Worm (Caenorhabditis elegans) whole organism, L1 larva: ENCODE results near the gene F09G8.7.

Experiments used
- ama-1 ChIP-seq: fragments of 150-350 bp; optimal IDR thresholded peaks from 2 replicates; lab custom pipeline; 2014
- blmp-1 ChIP-seq: fragments of 150-350 bp; optimal IDR thresholded peaks from 2 replicates; lab custom pipeline; 2014; ENCODE audit warnings: missing biosample characterization, missing genetic modification characterization
- ceh-63 ChIP-seq: fragments of 200-800 bp; sonication (Bioruptor generic); optimal IDR thresholded peaks from 2 replicates; lab custom pipeline; 2018; ENCODE audit warnings: mild to moderate bottlenecking, missing genetic modification characterization, missing compliant biosample characterization
- ceh-8 ChIP-seq: fragments of 200-800 bp; sonication (Bioruptor generic); optimal IDR thresholded peaks from 2 replicates; lab custom pipeline; 2018; ENCODE audit warnings: mild to moderate bottlenecking, missing genetic modification characterization, moderate library complexity, missing compliant biosample characterization
- ceh-82 ChIP-seq, 3 experiments: fragments of 150-350 bp in 1 of 3; sonication (generic microtip) in 2 of 3; optimal IDR thresholded peaks; 2 replicates each; lab custom pipeline; 2014 to 2017; ENCODE audit warnings: missing biosample characterization in 3 of 3, missing genetic modification characterization in 3 of 3
- dsc-1 ChIP-seq: sonication (generic microtip); optimal IDR thresholded peaks from 2 replicates; lab custom pipeline; 2016; ENCODE audit warnings: mild to moderate bottlenecking, missing genetic modification characterization, missing compliant biosample characterization
- efl-1 ChIP-seq, 4 experiments: fragments of 150-350 bp; optimal IDR thresholded peaks in 3 of 4; peaks in 1 of 4; 1 replicate in 1 of 4; 2 replicates in 3 of 4; lab custom pipeline; 2014; ENCODE audit warnings: missing biosample characterization in 2 of 4, missing genetic modification characterization in 2 of 4, missing genetic modification reagents in 2 of 4
- efl-3 ChIP-seq: fragments of 200-800 bp; sonication (Bioruptor generic); optimal IDR thresholded peaks from 2 replicates; lab custom pipeline; 2018; ENCODE audit warnings: mild to moderate bottlenecking, missing genetic modification characterization, missing compliant biosample characterization
- elt-2 ChIP-seq: sonication (generic microtip); optimal IDR thresholded peaks from 2 replicates; lab custom pipeline; 2016; ENCODE audit warnings: missing genetic modification characterization, mild to moderate bottlenecking, inconsistent platforms, missing compliant biosample characterization, missing genetic modification reagents
- elt-3 ChIP-seq, 6 experiments: fragments of 150-350 bp in 1 of 6; sonication (generic microtip); optimal IDR thresholded peaks; 2 replicates each; lab custom pipeline; 2017 to 2018; ENCODE audit warnings: missing biosample characterization in 6 of 6, missing genetic modification characterization in 6 of 6, inconsistent platforms in 1 of 6
- fkh-8 ChIP-seq: sonication (generic microtip); optimal IDR thresholded peaks from 2 replicates; lab custom pipeline; 2016; ENCODE audit warnings: mild to moderate bottlenecking, missing genetic modification characterization, missing compliant biosample characterization
- fos-1 ChIP-seq: fragments of 150-350 bp; optimal IDR thresholded peaks from 2 replicates; lab custom pipeline; 2014; ENCODE audit warnings: missing biosample characterization, missing genetic modification characterization
- grh-1 ChIP-seq: fragments of 200-800 bp; sonication (Bioruptor generic); IDR thresholded peaks from 2 replicates; pipeline ENCODE4 v1.3.6; 2022; ENCODE audit warnings: missing genetic modification reagents, missing genetic modification characterization, missing compliant biosample characterization
- hlh-17 ChIP-seq: fragments of 200-800 bp; sonication (Bioruptor generic); optimal IDR thresholded peaks from 2 replicates; lab custom pipeline; 2018; ENCODE audit warnings: missing genetic modification characterization, mild to moderate bottlenecking, missing compliant biosample characterization, moderate library complexity, borderline replicate concordance
- hlh-4 ChIP-seq: sonication (generic microtip); optimal IDR thresholded peaks from 2 replicates; lab custom pipeline; 2016; ENCODE audit warnings: mild to moderate bottlenecking, missing genetic modification characterization, missing compliant biosample characterization
- lin-14 ChIP-seq: fragments of 200-800 bp; sonication (Bioruptor generic); optimal IDR thresholded peaks from 2 replicates; lab custom pipeline; 2018; ENCODE audit warnings: mild to moderate bottlenecking, missing genetic modification characterization, moderate library complexity, missing compliant biosample characterization
- mab-9 ChIP-seq: fragments of 200-800 bp; sonication (Bioruptor generic); IDR thresholded peaks from 2 replicates; pipeline ENCODE4 v1.3.6; 2022; ENCODE audit warnings: missing genetic modification reagents, missing genetic modification characterization, missing compliant biosample characterization
- mef-2 ChIP-seq: fragments of 150-350 bp; optimal IDR thresholded peaks from 2 replicates; lab custom pipeline; 2014; ENCODE audit warnings: missing biosample characterization, missing genetic modification characterization
- nhr-47 ChIP-seq: sonication (generic microtip); optimal IDR thresholded peaks from 2 replicates; lab custom pipeline; 2016; ENCODE audit warnings: mild to moderate bottlenecking, missing genetic modification characterization, moderate library complexity, missing compliant biosample characterization
- nhr-77 ChIP-seq: fragments of 150-350 bp; optimal IDR thresholded peaks from 2 replicates; lab custom pipeline; 2014; ENCODE audit warnings: missing biosample characterization, missing genetic modification characterization
- nhr-84 ChIP-seq: sonication (generic microtip); optimal IDR thresholded peaks from 2 replicates; lab custom pipeline; 2017; ENCODE audit warnings: missing biosample characterization, missing genetic modification characterization
- nhr-90 ChIP-seq: sonication (generic microtip); optimal IDR thresholded peaks from 2 replicates; lab custom pipeline; 2016; ENCODE audit warnings: mild to moderate bottlenecking, missing genetic modification characterization, missing compliant biosample characterization; ENCODE audit not compliant: poor library complexity
- sox-4 ChIP-seq: sonication (generic microtip); optimal IDR thresholded peaks from 2 replicates; lab custom pipeline; 2016; ENCODE audit warnings: missing genetic modification characterization, missing compliant biosample characterization
- sup-37 ChIP-seq: fragments of 200-800 bp; sonication (Bioruptor generic); optimal IDR thresholded peaks from 2 replicates; lab custom pipeline; 2018; ENCODE audit warnings: mild to moderate bottlenecking, missing genetic modification characterization, missing compliant biosample characterization
- tbx-2 ChIP-seq: sonication (generic microtip); optimal IDR thresholded peaks from 2 replicates; lab custom pipeline; 2016; ENCODE audit warnings: missing genetic modification characterization, missing compliant biosample characterization
- unc-30 ChIP-seq: sonication (generic microtip); optimal IDR thresholded peaks from 2 replicates; lab custom pipeline; 2017; ENCODE audit warnings: missing biosample characterization, missing genetic modification characterization
- unc-86 ChIP-seq: sonication (generic microtip); optimal IDR thresholded peaks from 2 replicates; lab custom pipeline; 2016; ENCODE audit warnings: missing genetic modification characterization, missing compliant biosample characterization
- xbp-1 ChIP-seq: sonication (generic microtip); optimal IDR thresholded peaks from 2 replicates; lab custom pipeline; 2016; ENCODE audit warnings: missing genetic modification characterization, missing compliant biosample characterization
- ztf-11 ChIP-seq, 2 experiments: sonication (generic microtip); optimal IDR thresholded peaks; 2 replicates each; lab custom pipeline; 2016 to 2017; ENCODE audit warnings: missing genetic modification characterization in 2 of 2, missing biosample characterization in 1 of 2, missing compliant biosample characterization in 1 of 2
- ztf-4 ChIP-seq: fragments of 150-350 bp; optimal IDR thresholded peaks from 2 replicates; lab custom pipeline; 2014; ENCODE audit warnings: missing biosample characterization, missing genetic modification characterization

Gene F09G8.7

ce11 chrIII:8305304-8305703 lies 37.1 kb upstream of the F09G8.7 start:
- TF ChIP-seq ceh-63 (GFP tag; lab: Kevin White, UChicago) = no peak
- no peak for TF ChIP-seq sox-4
- TF ChIP-seq nhr-77 (tag; lab: Kevin White, UChicago) = no peak
- no peak for TF ChIP-seq grh-1 (GFP tag; lab: Robert Waterston, UW)

- TF ChIP-seq nhr-47 (tag; lab: Kevin White, UChicago) (no peak), sox-4 (no peak), fos-1 (tag; lab: Kevin White, UChicago) (no peak), nhr-84 (tag; lab: Kevin White, UChicago) (no peak), hlh-17 (no peak), mef-2 (tag; lab: Kevin White, UChicago) (no peak), unc-86 (tag; lab: Kevin White, UChicago) (no peak), blmp-1 (tag; lab: Kevin White, UChicago) (no peak), unc-30 (tag; lab: Kevin White, UChicago) (no peak), elt-3 (tag; optimal IDR thresholded peaks at IDR 0.05; lab: Kevin White, UChicago) (no peak), ceh-8 (GFP tag; lab: Kevin White, UChicago) (no peak), hlh-4 (no peak), tbx-2 (tag; lab: Kevin White, UChicago) (no peak), ztf-11 (tag; optimal IDR thresholded peaks at IDR 0.05; lab: Kevin White, UChicago) (no peak), ceh-82 (tag; optimal IDR thresholded peaks at IDR 0.05; lab: Kevin White, UChicago) (no peak), mab-9 (no peak), xbp-1 (no peak)
These were observed 35.3 kb upstream of the F09G8.7 start for ce11 chrIII:8303440-8303839.

- peak; percentile 63 for TF ChIP-seq dsc-1 (tag; lab: Kevin White, UChicago)
- no peak for TF ChIP-seq efl-3 (GFP tag; lab: Kevin White, UChicago)
- TF ChIP-seq, all 84 proteins: peak for 1
These were observed 32.8 kb upstream of the F09G8.7 start for ce11 chrIII:8300860-8301396.

ce11 chrIII:8299734-8300133 lies 31.6 kb upstream of the F09G8.7 start:
- TF ChIP-seq ama-1 (lab: Kevin White, UChicago) (no peak), elt-2 (peak; percentile 68), lin-14 (GFP tag; lab: Kevin White, UChicago) (peak; percentile 8), fos-1 (tag; lab: Kevin White, UChicago) (no peak), efl-1 (optimal IDR thresholded peaks at IDR 0.05; lab: Kevin White, UChicago) (no peak), efl-1 (GFP tag; optimal IDR thresholded peaks at IDR 0.05 in 1 of 2; lab: Kevin White, UChicago) (peak in 1 of 2 experiments; percentile 72)

- no peak for TF ChIP-seq ceh-82 (tag; optimal IDR thresholded peaks at IDR 0.05; lab: Kevin White, UChicago)
- peak; percentile 36 for TF ChIP-seq dsc-1 (tag; lab: Kevin White, UChicago)
These were observed 31.0 kb upstream of the F09G8.7 start for ce11 chrIII:8299078-8299587.

ce11 chrIII:8298216-8298920 lies 30.2 kb upstream of the F09G8.7 start:
- TF ChIP-seq elt-2 (peak; percentile 8), sup-37 (GFP tag; lab: Kevin White, UChicago) (no peak), nhr-90 (no peak)

- peak; percentile 84 for TF ChIP-seq blmp-1 (tag; lab: Kevin White, UChicago)
- no peak for TF ChIP-seq ztf-4 (tag; lab: Kevin White, UChicago)
- no peak for TF ChIP-seq fkh-8 (tag; lab: Kevin White, UChicago)
- no peak for TF ChIP-seq sup-37 (GFP tag; lab: Kevin White, UChicago)
These were observed 25.1 kb upstream of the F09G8.7 start for ce11 chrIII:8293260-8293659.
